Worm (Caenorhabditis elegans): ENCODE results near the gene srh-78.
"Not testable (repeated sequence)": the region's sequence is repeated elsewhere in the genome, so short reads cannot be mapped to it uniquely, and the experiment has no call there.

Gene srh-78

DNA sequence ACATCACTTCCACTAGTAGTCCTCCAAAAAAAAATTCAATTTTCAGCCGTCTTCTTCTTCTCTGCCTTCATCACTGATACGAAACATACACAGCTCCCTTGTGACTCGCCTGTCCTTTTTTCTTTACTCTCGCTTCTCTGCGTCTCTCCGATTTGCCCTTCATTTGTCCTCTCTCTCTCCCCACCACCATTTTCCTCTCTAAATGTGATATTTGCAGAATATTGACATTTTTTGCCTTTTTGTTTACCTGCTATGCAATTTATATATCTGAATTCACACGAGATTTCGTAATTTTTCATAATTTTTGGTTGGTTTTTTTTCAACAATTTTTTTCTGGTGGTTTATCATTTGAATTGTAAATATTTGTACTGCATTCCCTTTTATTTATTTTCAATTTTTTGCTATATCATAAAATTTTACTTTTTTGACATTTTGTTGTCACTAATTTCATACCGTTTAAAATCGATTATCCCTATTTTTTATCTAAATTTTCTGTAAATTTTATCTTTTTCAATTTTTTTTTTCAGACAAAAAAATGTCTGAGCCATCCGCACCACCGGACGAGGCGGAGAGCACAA lies 13.0 kb upstream of the srh-78 start, which contains the start of gene lec-12:
Gene lec-12, plus strand, starts transcription at position 528 of the 578 bp plus-strand sequence.
- TF ChIP-seq T23F11.4 (GFP tag; optimal IDR thresholded peaks at IDR 0.05) = no peak
- no peak for TF ChIP-seq hlh-6 (tag; optimal IDR thresholded peaks at IDR 0.05)

DNA sequence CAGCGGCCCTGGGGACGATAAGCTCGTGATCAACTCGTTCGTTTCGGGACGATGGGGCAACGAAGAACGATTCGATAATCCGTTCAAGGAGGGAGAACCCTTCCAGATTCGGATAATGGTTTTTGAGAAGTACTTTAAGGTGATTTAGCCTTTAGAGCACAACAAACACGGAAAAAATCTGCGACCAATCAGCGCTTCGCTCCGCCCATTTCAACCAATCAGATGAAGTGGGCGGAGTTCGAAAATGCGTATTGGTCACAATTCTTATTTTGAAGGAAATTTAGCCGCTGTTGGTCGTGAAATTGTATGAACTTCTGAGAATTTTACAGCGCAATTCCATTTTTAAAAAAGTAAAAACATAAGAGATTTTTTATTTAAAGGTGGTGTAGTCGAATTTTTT lies 10.1 kb upstream of the srh-78 start:
- no peak for TF ChIP-seq unc-42 (tag; optimal IDR thresholded peaks at IDR 0.05)
- TF ChIP-seq nfya-1 (tag; optimal IDR thresholded peaks at IDR 0.05) = peak; percentile 86

DNA sequence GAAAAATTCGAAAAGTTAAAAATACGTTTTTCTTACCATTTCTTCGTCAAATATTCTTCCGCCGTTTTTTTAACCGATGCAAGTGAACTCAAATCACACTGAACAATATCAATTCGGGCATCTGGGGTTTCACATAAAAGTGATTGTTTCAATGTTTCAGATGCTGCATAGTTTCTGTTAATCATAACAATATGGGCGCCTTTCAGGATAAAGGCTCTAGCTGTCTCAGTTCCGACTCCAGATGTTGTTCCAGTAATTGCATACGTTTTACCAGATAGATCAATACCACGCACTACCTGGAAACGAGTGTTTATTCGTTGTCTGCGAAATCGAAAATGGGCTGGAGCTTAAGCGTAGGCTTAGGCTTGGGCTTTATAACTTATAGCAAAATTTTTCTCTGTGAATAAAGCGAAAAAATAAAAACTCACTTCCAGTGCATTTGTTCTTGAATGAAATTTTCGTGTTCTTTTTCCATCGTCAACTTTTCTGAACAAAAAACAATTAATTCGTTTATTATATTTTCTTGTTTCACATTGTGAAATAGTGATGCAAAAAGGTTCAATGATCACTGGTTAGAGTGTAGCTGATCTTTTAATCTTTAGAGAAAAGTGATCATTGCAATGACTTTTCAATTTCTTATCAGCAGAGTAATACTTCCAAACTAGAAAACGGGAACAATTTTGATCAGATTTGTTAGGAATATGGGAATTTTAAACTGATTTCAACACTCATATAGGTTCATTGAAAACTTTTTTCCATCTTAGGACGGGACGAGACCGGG lies 5.4 kb upstream of the srh-78 start:
- TF ChIP-seq pros-1 (tag; optimal IDR thresholded peaks at IDR 0.05) = no peak
- no peak for TF ChIP-seq nhr-11 (tag; optimal IDR thresholded peaks at IDR 0.05)
- TF ChIP-seq ahr-1 (tag; optimal IDR thresholded peaks at IDR 0.05) = no peak
- no peak for TF ChIP-seq syd-9 (tag; optimal IDR thresholded peaks at IDR 0.05)
- no peak for TF ChIP-seq dmd-4 (tag; optimal IDR thresholded peaks at IDR 0.05; ENCODE audit: borderline replicate concordance)
- no peak for TF ChIP-seq mec-3 (tag; optimal IDR thresholded peaks at IDR 0.05; ENCODE audit: borderline replicate concordance)
- TF ChIP-seq pax-1 (tag; optimal IDR thresholded peaks at IDR 0.05) = no peak
- TF ChIP-seq nhr-232 (tag; optimal IDR thresholded peaks at IDR 0.05) = no peak
- TF ChIP-seq elt-4 (tag; optimal IDR thresholded peaks at IDR 0.05) = no peak
- TF ChIP-seq ceh-48 (tag; optimal IDR thresholded peaks at IDR 0.05) = no peak

DNA sequence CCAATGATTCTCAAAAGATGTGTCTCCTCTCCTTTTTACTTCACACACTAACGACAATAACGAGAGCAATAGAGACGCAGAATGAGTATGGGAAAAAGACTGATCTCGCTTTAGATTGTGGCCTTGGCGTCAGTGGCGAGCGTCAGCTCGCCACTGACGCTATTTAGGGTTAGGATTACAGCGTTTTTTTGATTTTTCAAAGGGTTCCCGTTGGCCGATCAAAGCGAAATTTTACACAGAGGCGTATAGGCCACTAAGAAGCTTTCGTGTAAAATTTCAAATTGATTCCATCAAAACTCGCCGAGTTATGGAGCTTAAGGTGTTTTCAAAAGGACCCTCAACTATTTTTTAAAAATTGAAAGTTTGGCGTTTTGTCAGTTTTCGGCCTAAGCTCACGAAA lies 4.3 kb upstream of the srh-78 start, which contains the start of gene DC2.5:
Gene DC2.5, minus strand, starts transcription at position 101 of the 400 bp plus-strand sequence.
- not testable (repeated sequence) for TF ChIP-seq pax-1 (tag; optimal IDR thresholded peaks at IDR 0.05); mec-3 (tag; optimal IDR thresholded peaks at IDR 0.05; ENCODE audit: borderline replicate concordance); dmd-4 (tag; optimal IDR thresholded peaks at IDR 0.05; ENCODE audit: borderline replicate concordance)

DNA sequence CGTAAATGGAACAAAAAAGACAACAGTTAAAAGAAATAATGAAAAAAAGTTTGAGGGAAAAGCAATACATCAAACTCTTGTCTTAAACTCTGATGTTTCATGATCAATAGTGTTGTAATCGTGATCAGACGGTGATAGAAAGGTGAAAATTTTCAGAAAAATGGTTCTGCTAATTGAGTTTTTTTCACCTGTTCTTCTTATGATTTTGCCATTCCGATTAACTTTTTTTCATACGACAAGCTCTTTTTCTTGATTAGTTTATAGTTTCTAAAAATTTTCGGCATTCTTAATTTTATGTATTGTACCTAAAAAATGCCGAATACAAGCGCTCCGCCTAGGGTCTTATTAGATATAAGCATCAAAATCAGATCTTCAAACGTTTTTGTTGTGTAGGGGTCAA lies 1.2 kb upstream of the srh-78 start:
- TF ChIP-seq ceh-48 (tag; optimal IDR thresholded peaks at IDR 0.05) = no peak
- no peak for TF ChIP-seq madf-2 (tag; optimal IDR thresholded peaks at IDR 0.05)
- no peak for TF ChIP-seq ceh-14 (tag; optimal IDR thresholded peaks at IDR 0.05)
- no peak for TF ChIP-seq T23F11.4 (GFP tag; optimal IDR thresholded peaks at IDR 0.05)
- no peak for TF ChIP-seq hlh-15 (tag; optimal IDR thresholded peaks at IDR 0.05)
- no peak for TF ChIP-seq F13H6.1 (tag; optimal IDR thresholded peaks at IDR 0.05)
- no peak for TF ChIP-seq npax-4 (tag; optimal IDR thresholded peaks at IDR 0.05)
- TF ChIP-seq pax-1 (tag; optimal IDR thresholded peaks at IDR 0.05) = no peak
- no peak for TF ChIP-seq C08G9.2 (tag; optimal IDR thresholded peaks at IDR 0.05)
- TF ChIP-seq ama-1 (optimal IDR thresholded peaks at IDR 0.05) = no peak
- TF ChIP-seq K09A11.1 (tag; optimal IDR thresholded peaks at IDR 0.05; ENCODE audit: insufficient read depth) = no peak
- no peak for TF ChIP-seq pros-1 (tag; optimal IDR thresholded peaks at IDR 0.05)
- TF ChIP-seq mec-3 (tag; optimal IDR thresholded peaks at IDR 0.05; ENCODE audit: borderline replicate concordance) = no peak
- TF ChIP-seq hlh-30 (tag; optimal IDR thresholded peaks at IDR 0.05; ENCODE audit: insufficient read depth) = no peak
- no peak for TF ChIP-seq che-1 (tag; optimal IDR thresholded peaks at IDR 0.05)
- no peak for TF ChIP-seq ceh-34 (tag; optimal IDR thresholded peaks at IDR 0.05)
- TF ChIP-seq hlh-13 (GFP tag; optimal IDR thresholded peaks at IDR 0.05) = no peak
- no peak for TF ChIP-seq sdc-2 (tag; optimal IDR thresholded peaks at IDR 0.05)
- TF ChIP-seq dve-1 (tag; optimal IDR thresholded peaks at IDR 0.05) = no peak

DNA sequence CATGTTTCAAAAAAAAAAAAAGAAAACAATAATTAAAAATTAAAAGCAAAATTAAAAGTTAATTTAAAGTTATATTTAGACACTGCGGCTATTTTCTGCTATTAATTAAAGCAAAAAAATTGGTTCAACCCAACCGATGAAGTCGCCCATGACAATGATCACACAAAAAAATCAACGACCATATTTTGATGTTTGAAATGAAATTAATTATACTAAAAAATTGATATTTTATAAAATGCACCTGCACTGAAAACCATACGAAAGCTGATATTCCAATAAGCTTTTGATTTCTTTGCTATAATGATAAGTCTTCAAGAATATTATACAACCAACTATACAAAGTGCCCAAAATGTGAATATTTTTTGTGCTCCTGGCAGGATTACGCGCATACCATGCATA lies 2.7 kb downstream of the srh-78 start, which contains the start of gene srh-80:
Gene srh-80, plus strand, starts transcription at position 301 of the 400 bp plus-strand sequence.
- no peak for TF ChIP-seq ceh-31 (tag; optimal IDR thresholded peaks at IDR 0.05)
- no peak for TF ChIP-seq ceh-14 (tag; optimal IDR thresholded peaks at IDR 0.05)
- no peak for TF ChIP-seq pha-2 (tag; optimal IDR thresholded peaks at IDR 0.05)
- no peak for TF ChIP-seq ceh-30 (tag; optimal IDR thresholded peaks at IDR 0.05)
- TF ChIP-seq elt-4 (tag; optimal IDR thresholded peaks at IDR 0.05) = no peak
- TF ChIP-seq ceh-18 (tag; optimal IDR thresholded peaks at IDR 0.05) = no peak
- TF ChIP-seq odd-2 (tag; optimal IDR thresholded peaks at IDR 0.05) = no peak
